Fruit fly (Drosophila melanogaster): ENCODE results near the gene rdgC.

The rdgC gene

dm6 chr3L:20275235-20275634, 27.4 kb downstream of the rdgC start, which contains the start of gene CG17122:
Gene CG17122 (minus strand): TSS chr3L:20275335.
- TF ChIP-seq esg (GFP tag; conservative IDR thresholded peaks at IDR 0.05) (no peak), amos (GFP tag; IDR thresholded peaks at IDR 0.05; ENCODE audit: partially characterized antibody) (no peak), NfI (GFP tag; optimal IDR thresholded peaks at IDR 0.05) (no peak), CG10462 (GFP tag; optimal IDR thresholded peaks at IDR 0.05) (no peak), Mes4 (GFP tag; optimal IDR thresholded peaks at IDR 0.05) (no peak), exex (tag; optimal IDR thresholded peaks at IDR 0.05) (no peak), chm (GFP tag; IDR thresholded peaks at IDR 0.05) (no peak), gsb-n (tag; optimal IDR thresholded peaks at IDR 0.05) (no peak), Ssrp (tag; optimal IDR thresholded peaks at IDR 0.05) (no peak)

DNA sequence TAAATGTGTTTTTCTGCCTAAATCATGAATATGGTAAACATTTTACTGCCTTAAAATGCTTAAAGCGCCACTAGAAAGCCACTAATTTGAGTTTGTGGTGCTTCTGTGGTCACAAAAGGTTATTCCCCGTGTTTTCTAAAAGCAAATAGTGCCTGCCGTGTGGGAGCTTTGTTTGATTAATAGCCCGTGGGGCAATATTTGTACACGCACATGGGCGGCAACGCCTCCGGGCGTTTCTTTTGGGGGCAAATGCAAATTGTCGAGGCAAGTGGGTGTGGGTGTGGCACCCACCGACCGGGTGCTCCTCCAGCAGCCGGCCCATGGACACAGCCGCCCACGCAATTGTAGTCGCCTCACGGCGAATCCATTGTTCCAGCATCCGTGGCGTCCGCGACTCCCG, 28.0 kb downstream of the rdgC start:
- TF ChIP-seq ATbp (GFP tag; optimal IDR thresholded peaks at IDR 0.05) (peak; percentile 77), gce (GFP tag; IDR thresholded peaks at IDR 0.05) (0 out of 3 replicates have a peak, but pooled peaks have one; percentile 47), CG18599 (GFP tag; optimal IDR thresholded peaks at IDR 0.05) (peak; percentile 20), Hsf (GFP tag; optimal IDR thresholded peaks at IDR 0.05) (no peak), CG12391 (tag; optimal IDR thresholded peaks at IDR 0.05) (no peak), CG3407 (GFP tag; optimal IDR thresholded peaks at IDR 0.05) (peak; percentile 51), sim (GFP tag; IDR thresholded peaks at IDR 0.05) (0 out of 2 replicates have a peak, but pooled peaks have one; percentile 51), lab (GFP tag; optimal IDR thresholded peaks at IDR 0.05) (peak; percentile 49), CG8089 (GFP tag; optimal IDR thresholded peaks at IDR 0.05) (no peak), CG6813 (GFP tag; optimal IDR thresholded peaks at IDR 0.05) (peak; percentile 18), stwl (tag; optimal IDR thresholded peaks at IDR 0.05) (no peak), CG6254 (GFP tag; optimal IDR thresholded peaks at IDR 0.05) (peak; percentile 2), E2f1 (GFP tag; IDR thresholded peaks at IDR 0.05) (no peak), chif (GFP tag; optimal IDR thresholded peaks at IDR 0.05) (peak in 1 of 2 experiments; percentile 9), ken (GFP tag; IDR thresholded peaks at IDR 0.05) (peak; percentile 52; the same call in 1 of the 3 replicates), MTF-1 (GFP tag; optimal IDR thresholded peaks at IDR 0.05; ENCODE audit: borderline replicate concordance) (peak; percentile 10), fd64A (GFP tag; optimal IDR thresholded peaks at IDR 0.05) (peak; percentile 25), zfh1 (GFP tag; IDR thresholded peaks at IDR 0.05) (0 out of 3 replicates have a peak, but pooled peaks have one; percentile 33), Gsc (GFP tag; IDR thresholded peaks at IDR 0.05) (no peak), Nf-YA (GFP tag; IDR thresholded peaks at IDR 0.05) (peak; percentile 52), wdn (GFP tag; IDR thresholded peaks at IDR 0.05) (no peak), D (optimal IDR thresholded peaks at IDR 0.05) (no peak), D (GFP tag; optimal IDR thresholded peaks at IDR 0.05) (peak; percentile 4), crc (GFP tag; optimal IDR thresholded peaks at IDR 0.05) (no peak), Xrp1 (GFP tag; IDR thresholded peaks at IDR 0.05) (peak; percentile 46), sr (GFP tag; IDR thresholded peaks at IDR 0.05) (0 out of 3 replicates have a peak, but pooled peaks have one; percentile 55), hth (optimal IDR thresholded peaks at IDR 0.05) (no peak), CG11696 (GFP tag; IDR thresholded peaks at IDR 0.05) (0 out of 2 replicates have a peak, but pooled peaks have one; percentile 17), Awh (GFP tag; IDR thresholded peaks at IDR 0.05) (0 out of 2 replicates have a peak, but pooled peaks have one; percentile 24), HHEX (GFP tag; optimal IDR thresholded peaks at IDR 0.05) (peak; percentile 35), ara (GFP tag; IDR thresholded peaks at IDR 0.05) (peak; percentile 22; the same call in 1 of the 2 replicates)

Data from whole organism, embryonic.